Worm (Caenorhabditis elegans): ENCODE results near the gene R02D5.1.

The R02D5.1 gene

ce11 chrV:14491097-14491496, 17.0 kb upstream of the R02D5.1 start:
- TF ChIP-seq C38D4.7 (GFP tag; optimal IDR thresholded peaks at IDR 0.05) (no peak), ceh-14 (tag; optimal IDR thresholded peaks at IDR 0.05) (peak; percentile 35), tbx-7 (tag; optimal IDR thresholded peaks at IDR 0.05) (no peak), sox-4 (tag; optimal IDR thresholded peaks at IDR 0.05) (no peak), ceh-48 (tag; optimal IDR thresholded peaks at IDR 0.05) (no peak), pha-2 (tag; optimal IDR thresholded peaks at IDR 0.05) (no peak), ceh-45 (GFP tag; IDR thresholded peaks at IDR 0.05) (no peak), lin-11 (tag; optimal IDR thresholded peaks at IDR 0.05) (no peak), rnt-1 (tag; optimal IDR thresholded peaks at IDR 0.05) (no peak), ceh-19 (GFP tag; optimal IDR thresholded peaks at IDR 0.05) (no peak), T23F11.4 (GFP tag; optimal IDR thresholded peaks at IDR 0.05) (no peak), ceh-31 (tag; optimal IDR thresholded peaks at IDR 0.05) (peak; percentile 24), sox-2 (GFP tag; IDR thresholded peaks at IDR 0.05) (no peak), nfya-1 (tag; optimal IDR thresholded peaks at IDR 0.05) (no peak), hlh-15 (tag; optimal IDR thresholded peaks at IDR 0.05) (no peak), dve-1 (tag; optimal IDR thresholded peaks at IDR 0.05) (no peak), C08G9.2 (tag; optimal IDR thresholded peaks at IDR 0.05) (peak; percentile 23), hlh-13 (GFP tag; optimal IDR thresholded peaks at IDR 0.05) (no peak), madf-2 (tag; optimal IDR thresholded peaks at IDR 0.05) (no peak), pqm-1 (tag; optimal IDR thresholded peaks at IDR 0.05) (no peak), elt-2 (tag; optimal IDR thresholded peaks at IDR 0.05) (no peak), zip-5 (tag; optimal IDR thresholded peaks at IDR 0.05) (no peak), unc-86 (tag; optimal IDR thresholded peaks at IDR 0.05) (no peak), dmd-4 (tag; optimal IDR thresholded peaks at IDR 0.05; ENCODE audit: borderline replicate concordance) (no peak), ttx-3 (tag; optimal IDR thresholded peaks at IDR 0.05) (no peak), F13H6.1 (tag; optimal IDR thresholded peaks at IDR 0.05) (no peak), tbx-2 (tag; optimal IDR thresholded peaks at IDR 0.05) (peak; percentile 46), mec-3 (tag; optimal IDR thresholded peaks at IDR 0.05; ENCODE audit: borderline replicate concordance) (no peak), pat-9 (tag; optimal IDR thresholded peaks at IDR 0.05) (no peak), unc-42 (tag; optimal IDR thresholded peaks at IDR 0.05) (peak; percentile 87), hlh-30 (tag; optimal IDR thresholded peaks at IDR 0.05; ENCODE audit: insufficient read depth) (no peak), pax-1 (tag; optimal IDR thresholded peaks at IDR 0.05) (no peak), ceh-34 (tag; optimal IDR thresholded peaks at IDR 0.05) (no peak), npax-4 (tag; optimal IDR thresholded peaks at IDR 0.05) (no peak), unc-55 (GFP tag; optimal IDR thresholded peaks at IDR 0.05) (no peak), odd-2 (tag; optimal IDR thresholded peaks at IDR 0.05) (no peak), ref-2 (tag; optimal IDR thresholded peaks at IDR 0.05) (no peak), gmeb-2 (tag; optimal IDR thresholded peaks at IDR 0.05) (no peak), unc-3 (GFP tag; conservative IDR thresholded peaks at IDR 0.05) (no peak), unc-3 (tag; optimal IDR thresholded peaks at IDR 0.05) (no peak), pha-4 (tag; optimal IDR thresholded peaks at IDR 0.05) (no peak), hlh-6 (tag; optimal IDR thresholded peaks at IDR 0.05) (no peak), ets-4 (tag; optimal IDR thresholded peaks at IDR 0.05) (no peak), ceh-6 (GFP tag; optimal IDR thresholded peaks at IDR 0.05) (no peak), fkh-6 (tag; optimal IDR thresholded peaks at IDR 0.05) (no peak)

ce11 chrV:14493665-14494064, 14.4 kb upstream of the R02D5.1 start:
- no peak for TF ChIP-seq C38D4.7 (GFP tag; optimal IDR thresholded peaks at IDR 0.05)
- TF ChIP-seq che-1 (tag; optimal IDR thresholded peaks at IDR 0.05), result no peak
- TF ChIP-seq nfya-1 (tag; optimal IDR thresholded peaks at IDR 0.05), result peak; percentile 84

All from whole organism, late embryonic.